Worm (Caenorhabditis elegans): ENCODE measurements around the gene str-48.

DNA sequence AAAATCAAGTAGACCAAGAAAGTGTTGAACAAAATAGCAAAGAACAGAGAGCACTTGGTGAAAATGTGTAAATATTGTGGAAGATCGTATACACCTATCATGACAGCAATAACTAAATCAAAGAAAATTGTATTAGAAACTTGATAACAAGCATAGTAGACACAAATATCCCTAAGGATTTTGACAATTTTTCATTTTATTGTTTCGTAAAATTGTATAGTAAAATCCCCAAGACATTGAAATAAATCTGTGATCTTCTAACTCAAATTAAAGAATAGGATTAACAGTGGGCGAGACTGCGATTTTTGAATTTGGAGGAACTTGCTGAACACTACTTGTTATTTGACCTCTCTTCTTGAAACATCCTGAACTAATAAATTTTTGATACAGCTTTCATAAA, 49.4 kb downstream of the str-48 start, which contains the start of gene str-220:
- no peak for TF ChIP-seq dmd-4 (tag; optimal IDR thresholded peaks at IDR 0.05; ENCODE audit: borderline replicate concordance)
- no peak for TF ChIP-seq hlh-8 (tag; optimal IDR thresholded peaks at IDR 0.05)
- no peak for TF ChIP-seq nhr-11 (tag; optimal IDR thresholded peaks at IDR 0.05)
- TF ChIP-seq pat-9 (tag; optimal IDR thresholded peaks at IDR 0.05), result no peak
